Fruit fly (Drosophila melanogaster) whole organism, embryonic: ENCODE data around the gene CG17028.

ENCODE experiments used
- Asciz ChIP-seq: fragments of 200-800 bp; sonication (Bioruptor generic); optimal IDR thresholded peaks from 2 replicates; lab custom pipeline; 2017; ENCODE audit warnings: missing biosample characterization, mild to moderate bottlenecking, missing genetic modification characterization, missing genetic modification reagents
- B-H1 ChIP-seq: fragments of 200-800 bp; sonication (Bioruptor generic); IDR thresholded peaks from 3 replicates; pipeline ENCODE4 v1.3.6; 2022; ENCODE audit warnings: missing biosample characterization, missing genetic modification characterization
- Bteb2 ChIP-seq: fragments of 200-800 bp; sonication (Bioruptor generic); optimal IDR thresholded peaks from 2 replicates; lab custom pipeline; 2016; ENCODE audit warnings: missing biosample characterization, missing genetic modification characterization
- CG11504 ChIP-seq: fragments of 200-800 bp; sonication (Bioruptor generic); optimal IDR thresholded peaks from 3 replicates; lab custom pipeline; 2019; ENCODE audit warnings: missing biosample characterization, mild to moderate bottlenecking, missing genetic modification characterization, moderate library complexity
- CG11560 ChIP-seq: fragments of 200-800 bp; sonication (Bioruptor generic); IDR thresholded peaks from 3 replicates; pipeline ENCODE4 v1.3.6; 2022; ENCODE audit warnings: missing biosample characterization, missing genetic modification characterization
- CG12071 ChIP-seq: fragments of 200-800 bp; sonication (Bioruptor generic); optimal IDR thresholded peaks from 3 replicates; lab custom pipeline; 2018; ENCODE audit warnings: missing biosample characterization, mild to moderate bottlenecking, missing genetic modification characterization
- CG14667 ChIP-seq: fragments of 200-800 bp; sonication (Bioruptor generic); IDR thresholded peaks from 2 replicates; pipeline ENCODE4 v1.3.6; 2022; ENCODE audit warnings: missing biosample characterization, missing genetic modification characterization
- CG17186 ChIP-seq: fragments of 200-800 bp; sonication (Bioruptor generic); optimal IDR thresholded peaks from 3 replicates; lab custom pipeline; 2017; ENCODE audit warnings: missing biosample characterization, missing genetic modification reagents, missing genetic modification characterization
- CG17829 ChIP-seq: fragments of 200-800 bp; optimal IDR thresholded peaks from 2 replicates; lab custom pipeline; 2019; ENCODE audit warnings: missing biosample characterization, mild to moderate bottlenecking, missing genetic modification characterization, moderate library complexity
- CG1832 ChIP-seq: fragments of 200-800 bp; sonication (Bioruptor generic); optimal IDR thresholded peaks from 2 replicates; lab custom pipeline; 2017; ENCODE audit warnings: missing biosample characterization, mild to moderate bottlenecking, missing genetic modification characterization, inconsistent platforms
- CG3163 ChIP-seq: fragments of 200-800 bp; sonication (Bioruptor generic); optimal IDR thresholded peaks from 3 replicates; lab custom pipeline; 2016; ENCODE audit warnings: missing biosample characterization, missing genetic modification characterization
- CG32532 ChIP-seq: fragments of 200-800 bp; sonication (Bioruptor generic); IDR thresholded peaks from 2 replicates; pipeline ENCODE4 v1.3.6; 2022; ENCODE audit warnings: missing biosample characterization, missing genetic modification characterization
- CG34422 ChIP-seq: fragments of 200-800 bp; sonication (Bioruptor generic); IDR thresholded peaks from 3 replicates; pipeline ENCODE4 v1.3.6; 2022; ENCODE audit warnings: missing biosample characterization, missing genetic modification characterization
- CG4617 ChIP-seq: fragments of 200-800 bp; sonication (Bioruptor generic); optimal IDR thresholded peaks from 3 replicates; lab custom pipeline; 2016; ENCODE audit warnings: missing biosample characterization, missing genetic modification characterization, borderline replicate concordance
- CG5180 ChIP-seq: fragments of 200-800 bp; sonication (Bioruptor generic); optimal IDR thresholded peaks from 3 replicates; lab custom pipeline; 2017; ENCODE audit warnings: missing biosample characterization, missing genetic modification characterization, mild to moderate bottlenecking, moderate library complexity, missing genetic modification reagents
- CG7839 ChIP-seq: fragments of 200-800 bp; sonication (Bioruptor generic); optimal IDR thresholded peaks from 3 replicates; lab custom pipeline; 2018; ENCODE audit warnings: missing biosample characterization, mild to moderate bottlenecking, missing genetic modification characterization, moderate library complexity
- CG7928 ChIP-seq: fragments of 200-800 bp; sonication (Bioruptor generic); optimal IDR thresholded peaks from 2 replicates; lab custom pipeline; 2017; ENCODE audit warnings: missing biosample characterization, mild to moderate bottlenecking, missing genetic modification characterization
- CG7963 ChIP-seq: fragments of 200-800 bp; sonication (Bioruptor generic); IDR thresholded peaks from 3 replicates; pipeline ENCODE4 v1.3.6; 2022; ENCODE audit warnings: missing biosample characterization, missing genetic modification characterization; ENCODE audit not compliant: partially characterized antibody
- CG9727 ChIP-seq: fragments of 200-800 bp; sonication (Bioruptor generic); optimal IDR thresholded peaks from 3 replicates; lab custom pipeline; 2017; ENCODE audit warnings: missing biosample characterization, mild to moderate bottlenecking, missing genetic modification characterization
- CG9876 ChIP-seq: fragments of 200-800 bp; sonication (Bioruptor generic); optimal IDR thresholded peaks from 2 replicates; lab custom pipeline; 2016; ENCODE audit warnings: missing biosample characterization, missing genetic modification characterization
- D ChIP-seq, 2 experiments: fragments of 200-800 bp in 1 of 2; fragments of >200 bp in 1 of 2; sonication (Bioruptor generic) in 1 of 2; optimal IDR thresholded peaks; 2 replicates in 1 of 2; 3 replicates in 1 of 2; lab custom pipeline; 2017; ENCODE audit warnings: mild to moderate bottlenecking in 1 of 2, missing biosample characterization in 1 of 2, missing genetic modification characterization in 1 of 2, missing genetic modification reagents in 1 of 2
- Dp ChIP-seq: fragments of 200-800 bp; sonication (Bioruptor generic); optimal IDR thresholded peaks from 2 replicates; lab custom pipeline; 2018; ENCODE audit warnings: missing biosample characterization, mild to moderate bottlenecking, missing genetic modification characterization, moderate library complexity
- Dref ChIP-seq: fragments of 200-800 bp; sonication (Bioruptor generic); IDR thresholded peaks from 2 replicates; pipeline ENCODE4 v1.3.6; 2022; ENCODE audit warnings: missing biosample characterization, missing genetic modification characterization
- E2f2 ChIP-seq: fragments of 200-800 bp; sonication (Bioruptor generic); IDR thresholded peaks from 2 replicates; pipeline ENCODE4 v1.3.6; 2022; ENCODE audit warnings: missing biosample characterization, missing genetic modification characterization
- ERR ChIP-seq: fragments of 200-800 bp; sonication (Bioruptor generic); optimal IDR thresholded peaks from 2 replicates; lab custom pipeline; 2016; ENCODE audit warnings: missing biosample characterization, missing genetic modification characterization
- Eip74EF ChIP-seq, 2 experiments: fragments of 200-800 bp in 1 of 2; fragments of >200 bp in 1 of 2; sonication (Bioruptor generic) in 1 of 2; optimal IDR thresholded peaks; 2 replicates each; lab custom pipeline; 2017 to 2019; ENCODE audit warnings: missing biosample characterization in 2 of 2, missing genetic modification characterization in 2 of 2, mild to moderate bottlenecking in 1 of 2, moderate library complexity in 1 of 2
- HLH4C ChIP-seq: fragments of 200-800 bp; sonication (Bioruptor generic); IDR thresholded peaks from 3 replicates; pipeline ENCODE4 v1.3.6; 2022; ENCODE audit warnings: missing biosample characterization, missing genetic modification characterization; ENCODE audit not compliant: partially characterized antibody
- Hr51 ChIP-seq, 2 experiments: fragments of 200-800 bp; sonication (Bioruptor generic); optimal IDR thresholded peaks; 2 replicates in 1 of 2; 3 replicates in 1 of 2; lab custom pipeline; 2016 to 2018; ENCODE audit warnings: missing biosample characterization in 2 of 2, missing genetic modification characterization in 2 of 2, mild to moderate bottlenecking in 1 of 2, moderate library complexity in 1 of 2
- Lhr ChIP-seq: fragments of 200-800 bp; sonication (Bioruptor generic); optimal IDR thresholded peaks from 3 replicates; lab custom pipeline; 2017; ENCODE audit warnings: mild to moderate bottlenecking, missing biosample characterization, missing genetic modification reagents, missing genetic modification characterization
- Scr ChIP-seq: fragments of 200-800 bp; sonication (Bioruptor generic); IDR thresholded peaks from 2 replicates; pipeline ENCODE4 v1.3.6; 2022; ENCODE audit warnings: missing biosample characterization, missing genetic modification characterization; ENCODE audit not compliant: partially characterized antibody
- btn ChIP-seq: fragments of 200-800 bp; sonication (Bioruptor generic); optimal IDR thresholded peaks from 2 replicates; lab custom pipeline; 2016; ENCODE audit warnings: missing biosample characterization, missing genetic modification characterization
- dimm ChIP-seq: fragments of 200-800 bp; sonication (Bioruptor generic); IDR thresholded peaks from 2 replicates; pipeline ENCODE4 v1.3.6; 2022; ENCODE audit warnings: missing biosample characterization, missing genetic modification characterization
- dm ChIP-seq: fragments of 200-800 bp; sonication (Bioruptor generic); optimal IDR thresholded peaks from 3 replicates; lab custom pipeline; 2016; ENCODE audit warnings: missing biosample characterization, missing genetic modification characterization
- hkb ChIP-seq, 2 experiments: fragments of 200-800 bp in 1 of 2; fragments of >200 bp in 1 of 2; sonication (Bioruptor generic) in 1 of 2; IDR thresholded peaks in 1 of 2; optimal IDR thresholded peaks in 1 of 2; 2 replicates each; pipeline versions ENCODE4 v1.3.6 to Lab custom; 2017 to 2022; ENCODE audit warnings: missing biosample characterization in 1 of 2, missing genetic modification characterization in 1 of 2
- hth ChIP-seq: fragments of >200 bp; optimal IDR thresholded peaks from 2 replicates; lab custom pipeline; 2017; ENCODE audit warnings: inconsistent platforms
- jigr1 ChIP-seq: fragments of 200-800 bp; sonication (Bioruptor generic); IDR thresholded peaks from 3 replicates; pipeline ENCODE4 v1.3.6; 2022; ENCODE audit warnings: missing biosample characterization, missing genetic modification characterization
- kay ChIP-seq: fragments of 200-800 bp; sonication (Bioruptor generic); optimal IDR thresholded peaks from 2 replicates; lab custom pipeline; 2016; ENCODE audit warnings: missing biosample characterization, missing genetic modification characterization
- lbe ChIP-seq: fragments of 200-800 bp; sonication (Bioruptor generic); optimal IDR thresholded peaks from 2 replicates; lab custom pipeline; 2016; ENCODE audit warnings: missing biosample characterization, mild to moderate bottlenecking, missing genetic modification characterization
- phol ChIP-seq: fragments of 200-800 bp; sonication (Bioruptor generic); optimal IDR thresholded peaks from 3 replicates; lab custom pipeline; 2018; ENCODE audit warnings: missing biosample characterization, mild to moderate bottlenecking, missing genetic modification characterization, moderate library complexity
- pita ChIP-seq: fragments of 200-800 bp; sonication (Bioruptor generic); optimal IDR thresholded peaks from 2 replicates; lab custom pipeline; 2017; ENCODE audit warnings: missing biosample characterization, mild to moderate bottlenecking, missing genetic modification characterization
- ranshi ChIP-seq: fragments of 200-800 bp; sonication (Bioruptor generic); IDR thresholded peaks from 2 replicates; pipeline ENCODE4 v1.3.6; 2022; ENCODE audit warnings: missing biosample characterization, missing genetic modification characterization
- sd ChIP-seq: fragments of 200-800 bp; sonication (Bioruptor generic); optimal IDR thresholded peaks from 3 replicates; lab custom pipeline; 2018; ENCODE audit warnings: missing biosample characterization, mild to moderate bottlenecking, missing genetic modification characterization, moderate library complexity
- sna ChIP-seq: fragments of 200-800 bp; sonication (Bioruptor generic); IDR thresholded peaks from 2 replicates; pipeline ENCODE4 v1.3.6; 2022; ENCODE audit warnings: missing biosample characterization, missing genetic modification characterization; ENCODE audit not compliant: partially characterized antibody
- sr ChIP-seq: fragments of 200-800 bp; sonication (Bioruptor generic); IDR thresholded peaks from 3 replicates; pipeline ENCODE4 v1.3.6; 2022; ENCODE audit warnings: missing biosample characterization, missing genetic modification characterization
- sug ChIP-seq: fragments of 200-800 bp; optimal IDR thresholded peaks from 2 replicates; lab custom pipeline; 2019; ENCODE audit warnings: missing biosample characterization, mild to moderate bottlenecking, missing genetic modification characterization, moderate library complexity
- tin ChIP-seq: fragments of 200-800 bp; sonication (Bioruptor generic); optimal IDR thresholded peaks from 3 replicates; lab custom pipeline; 2016; ENCODE audit warnings: missing biosample characterization, missing genetic modification characterization
- zfh2 ChIP-seq: fragments of 200-800 bp; sonication (Bioruptor generic); optimal IDR thresholded peaks from 2 replicates; lab custom pipeline; 2016; ENCODE audit warnings: missing biosample characterization, missing genetic modification characterization

The CG17028 gene

DNA sequence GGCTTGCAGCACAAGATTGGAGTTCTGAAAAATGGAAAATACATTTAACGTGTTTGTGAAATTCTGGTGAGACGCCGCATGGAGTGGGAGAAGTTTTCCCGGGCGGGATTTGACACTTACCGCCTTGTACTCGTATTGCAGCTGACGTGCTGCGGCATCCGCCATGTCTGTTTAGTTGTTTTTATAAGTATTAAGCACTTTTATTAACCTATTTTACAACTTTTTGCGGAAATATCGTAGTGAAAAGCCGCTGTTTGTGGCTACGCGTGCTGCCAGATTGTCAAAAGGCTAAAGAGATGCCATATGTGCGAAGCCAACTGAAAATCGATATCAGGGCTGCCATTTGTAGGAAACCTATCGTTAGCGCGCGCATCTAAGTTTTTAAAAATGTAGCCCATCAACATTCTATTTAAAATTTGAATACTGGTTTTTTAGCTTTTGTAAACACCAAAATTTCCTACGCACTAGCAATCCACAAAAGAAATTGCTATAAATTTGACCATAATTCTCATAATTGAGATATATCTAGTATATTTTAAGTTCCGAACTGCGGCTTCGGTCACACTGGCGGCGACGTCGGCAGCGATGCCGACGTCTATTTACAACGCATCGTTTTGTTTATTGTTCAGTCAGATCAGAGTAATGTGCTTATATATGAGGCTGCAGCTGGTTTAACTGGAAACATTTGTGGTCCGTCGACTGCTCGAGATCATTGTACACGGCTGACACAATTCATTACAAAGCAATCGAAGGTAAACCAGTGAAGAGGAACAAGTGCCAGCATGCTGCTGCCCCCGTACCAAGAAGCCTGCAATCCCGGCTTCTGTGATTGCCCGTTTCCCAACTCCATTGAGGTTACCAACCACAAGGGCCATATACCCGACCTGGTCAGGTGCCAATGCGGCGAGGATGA lies 10.5 kb upstream of the CG17028 start, which contains the start of the genes Brr2 and CG10516 (continued):
- TF ChIP-seq pita (no peak), Bteb2 (GFP tag; lab: Kevin White, UChicago) (peak; percentile 50), HLH4C (GFP tag; lab: Robert Waterston, UW) (0 out of 3 replicates have a peak, but pooled peaks have one; percentile 37), hth (lab: Kevin White, UChicago) (no peak), sd (tag; lab: Kevin White, UChicago) (no peak), phol (tag; lab: Kevin White, UChicago) (peak; percentile 78), CG12071 (GFP tag; lab: Kevin White, UChicago) (no peak), Dref (GFP tag; lab: Robert Waterston, UW) (peak; percentile 79), Asciz (GFP tag; lab: Kevin White, UChicago) (no peak), kay (peak; percentile 85), jigr1 (GFP tag; lab: Robert Waterston, UW) (no peak), CG7928 (GFP tag; lab: Kevin White, UChicago) (peak; percentile 30), sr (GFP tag; lab: Robert Waterston, UW) (no peak), CG11504 (no peak), Hr51 (GFP tag; optimal IDR thresholded peaks at IDR 0.05; lab: Kevin White, UChicago) (peak in 1 of 2 experiments; percentile 29), dm (GFP tag; lab: Kevin White, UChicago) (peak; percentile 21), CG1832 (GFP tag; lab: Kevin White, UChicago) (no peak), CG14667 (GFP tag; lab: Robert Waterston, UW) (no peak), tin (GFP tag; lab: Kevin White, UChicago) (peak; percentile 13), sna (GFP tag; lab: Robert Waterston, UW) (0 out of 2 replicates have a peak, but pooled peaks have one; percentile 32), CG34422 (GFP tag; lab: Robert Waterston, UW) (no peak), ERR (GFP tag; lab: Kevin White, UChicago) (no peak), B-H1 (GFP tag; lab: Robert Waterston, UW) (no peak), Scr (peak; percentile 34), dimm (GFP tag; lab: Robert Waterston, UW) (no peak), lbe (no peak), CG9727 (GFP tag; lab: Kevin White, UChicago) (no peak), btn (no peak), Dp (GFP tag; lab: Kevin White, UChicago) (peak; percentile 86), CG5180 (no peak), CG17186 (GFP tag; lab: Kevin White, UChicago) (peak; percentile 81), CG32532 (GFP tag; lab: Robert Waterston, UW) (no peak), D (optimal IDR thresholded peaks at IDR 0.05; lab: Kevin White, UChicago) (no peak), D (GFP tag; optimal IDR thresholded peaks at IDR 0.05; lab: Kevin White, UChicago) (no peak), CG7963 (GFP tag; lab: Robert Waterston, UW) (0 out of 3 replicates have a peak, but pooled peaks have one; percentile 45), CG3163 (GFP tag; lab: Kevin White, UChicago) (no peak), hkb (optimal IDR thresholded peaks at IDR 0.05; lab: Kevin White, UChicago) (peak; percentile 70), hkb (GFP tag; IDR thresholded peaks at IDR 0.05; lab: Robert Waterston, UW) (peak; percentile 49; the same call in 1 of the 2 replicates), Eip74EF (GFP tag; optimal IDR thresholded peaks at IDR 0.05; lab: Kevin White, UChicago) (no peak), zfh2 (GFP tag; lab: Kevin White, UChicago) (peak; percentile 31), ranshi (GFP tag; lab: Robert Waterston, UW) (no peak), CG4617 (GFP tag; lab: Kevin White, UChicago) (peak; percentile 80), E2f2 (peak; percentile 94), CG7839 (no peak), CG11560 (no peak), CG17829 (peak; percentile 76), sug (tag; lab: Kevin White, UChicago) (peak; percentile 43), Lhr (GFP tag; lab: Kevin White, UChicago) (peak; percentile 79), CG9876 (GFP tag; lab: Kevin White, UChicago) (no peak)
